Worm (Caenorhabditis elegans): ENCODE results near the gene C43C3.4.

The C43C3.4 gene

DNA sequence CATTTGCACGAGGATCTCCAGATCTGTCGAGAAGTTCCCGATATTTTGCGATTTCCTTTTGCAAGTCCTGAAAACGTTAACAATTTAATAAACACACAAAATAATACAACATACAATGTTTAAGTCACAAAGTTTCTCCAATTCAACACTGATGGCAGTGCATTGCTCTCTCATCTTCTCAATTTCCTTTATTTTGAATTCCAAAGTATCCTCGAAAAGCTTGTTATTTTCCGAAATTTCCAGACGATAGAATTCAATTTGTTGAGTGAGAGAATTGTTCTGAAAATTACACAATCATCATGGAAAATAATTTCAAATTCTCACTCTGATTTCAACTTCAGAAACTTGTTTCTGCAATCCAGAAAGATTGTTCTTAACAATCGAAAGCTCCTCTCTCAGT, 3.2 kb upstream of the C43C3.4 start:
- no peak for TF ChIP-seq him-1 (tag; optimal IDR thresholded peaks at IDR 0.05)
- TF ChIP-seq W03F9.2 (tag; optimal IDR thresholded peaks at IDR 0.05) = no peak
- TF ChIP-seq dao-5 (tag; optimal IDR thresholded peaks at IDR 0.05) = no peak

DNA sequence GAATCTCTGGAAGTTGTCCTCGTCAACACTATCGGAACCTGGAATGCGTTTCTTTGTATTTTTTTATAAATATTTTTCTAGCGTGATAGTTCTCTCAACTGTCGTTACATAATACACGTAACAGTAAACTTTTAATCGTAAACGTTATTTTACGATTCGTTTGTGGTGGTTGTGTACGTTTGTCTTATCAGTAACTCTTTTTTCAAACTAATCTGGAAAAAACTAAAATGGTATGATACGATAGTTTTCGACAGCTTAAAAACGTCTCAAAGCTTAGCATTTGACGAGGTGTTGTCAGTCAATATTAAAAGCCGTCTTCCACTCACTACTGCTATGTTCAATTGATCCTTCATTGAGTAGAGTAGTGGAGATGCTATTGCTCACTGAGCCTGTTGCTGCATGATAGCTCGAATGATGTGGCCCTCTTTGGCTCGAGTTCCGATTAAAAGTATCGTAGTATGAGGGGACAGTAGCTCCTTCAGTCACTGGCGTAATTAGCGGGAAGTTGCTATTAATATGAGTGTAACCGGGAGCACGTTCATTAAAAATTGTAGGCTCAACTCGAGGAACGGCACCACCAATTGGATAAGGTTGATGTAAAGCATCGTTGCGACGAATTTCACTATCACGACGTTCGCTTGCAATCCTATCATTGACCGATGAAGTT, 2.2 kb upstream of the C43C3.4 start:
- TF ChIP-seq him-1 (tag; optimal IDR thresholded peaks at IDR 0.05) (no peak), dao-5 (tag; optimal IDR thresholded peaks at IDR 0.05) (no peak), W03F9.2 (tag; optimal IDR thresholded peaks at IDR 0.05) (no peak)

DNA sequence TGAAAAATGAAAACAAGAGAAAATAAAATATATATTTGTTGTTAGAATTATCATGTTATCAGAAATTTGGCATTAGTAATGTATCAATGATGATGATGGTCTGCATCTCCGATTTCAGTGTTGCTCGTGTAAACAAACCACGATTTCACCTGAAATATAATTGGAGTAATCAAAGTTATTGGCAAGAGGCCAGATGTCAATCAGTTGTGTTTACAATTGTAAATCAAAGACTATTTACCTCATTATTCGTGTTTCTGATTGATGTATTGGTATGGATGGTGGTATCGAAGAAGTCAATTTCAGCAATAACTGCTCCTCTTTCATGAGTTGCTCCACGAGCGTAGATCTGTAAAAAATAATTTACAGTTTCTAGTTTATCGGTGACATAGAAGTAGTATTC, 1.3 kb upstream of the C43C3.4 start:
- TF ChIP-seq W03F9.2 (tag; optimal IDR thresholded peaks at IDR 0.05) = peak; percentile 40
- TF ChIP-seq him-1 (tag; optimal IDR thresholded peaks at IDR 0.05) = no peak

DNA sequence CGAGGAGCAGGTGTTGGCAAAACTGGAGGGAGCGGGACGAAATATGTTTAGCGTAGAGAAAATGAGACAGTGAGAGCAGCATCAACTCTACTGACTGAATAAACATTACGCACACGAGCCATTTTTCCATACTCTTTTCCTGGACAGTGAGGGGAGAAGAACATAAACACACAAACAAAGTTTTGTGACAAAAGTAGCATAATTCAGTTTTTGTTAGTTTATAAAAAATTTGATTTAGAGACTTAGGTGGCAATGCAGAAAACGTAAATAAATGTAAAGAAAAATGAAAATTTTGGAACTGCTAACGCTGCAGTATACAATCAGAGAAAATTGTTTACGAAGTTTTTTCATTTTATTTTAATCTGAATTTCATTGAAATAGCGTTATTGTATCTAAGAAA, 1.5 kb downstream of the C43C3.4 start:
- no peak for TF ChIP-seq W03F9.2 (tag; optimal IDR thresholded peaks at IDR 0.05)
- no peak for TF ChIP-seq him-1 (tag; optimal IDR thresholded peaks at IDR 0.05)
- no peak for TF ChIP-seq dao-5 (tag; optimal IDR thresholded peaks at IDR 0.05)

DNA sequence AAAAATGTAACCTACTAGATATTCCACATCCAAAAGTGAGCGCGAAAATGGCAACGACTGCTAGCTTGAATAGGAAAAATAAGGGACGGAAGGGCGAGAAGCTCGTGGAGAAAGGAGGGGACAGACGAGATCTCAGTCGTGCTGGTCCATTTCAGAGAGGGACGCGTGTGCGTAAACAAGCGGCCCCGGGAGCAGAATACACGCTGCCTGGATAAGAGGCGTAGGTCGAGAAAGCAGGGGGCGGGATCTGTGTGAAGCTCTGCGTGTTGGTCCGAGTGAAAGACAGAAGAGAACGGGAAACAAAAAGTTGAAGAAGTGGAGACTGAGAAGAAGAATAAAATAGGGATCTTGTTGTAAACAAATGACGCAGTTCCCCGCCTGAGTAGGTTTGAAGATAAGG, 6.1 kb downstream of the C43C3.4 start, which contains the start of gene T14B1.1:
Gene T14B1.1 (minus strand): TSS at position 170 of the 400 bp plus-strand sequence.
- TF ChIP-seq dao-5 (tag; optimal IDR thresholded peaks at IDR 0.05) (no peak), him-1 (tag; optimal IDR thresholded peaks at IDR 0.05) (peak; percentile 18)

DNA sequence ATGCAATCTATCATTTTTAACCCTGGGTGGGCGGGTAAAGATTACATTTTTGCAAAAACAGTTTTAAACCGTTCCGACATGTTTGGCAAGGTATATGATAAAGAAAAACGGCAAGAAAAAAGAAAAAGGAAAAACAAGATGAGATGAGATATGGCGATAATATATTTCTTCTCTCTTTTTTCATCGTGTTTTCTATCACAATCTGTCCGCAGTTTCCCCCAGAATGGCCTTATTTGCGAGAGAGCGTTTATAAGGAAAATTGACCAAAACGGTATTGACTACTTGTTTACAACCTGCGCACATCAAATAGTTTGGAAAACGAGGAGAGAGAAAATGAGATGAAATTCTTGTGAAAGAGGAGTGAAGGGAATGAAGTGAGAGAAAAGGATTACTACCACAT, 7.3 kb downstream of the C43C3.4 start:
- no peak for TF ChIP-seq dao-5 (tag; optimal IDR thresholded peaks at IDR 0.05)
- no peak for TF ChIP-seq W03F9.2 (tag; optimal IDR thresholded peaks at IDR 0.05)
- no peak for TF ChIP-seq him-1 (tag; optimal IDR thresholded peaks at IDR 0.05)

DNA sequence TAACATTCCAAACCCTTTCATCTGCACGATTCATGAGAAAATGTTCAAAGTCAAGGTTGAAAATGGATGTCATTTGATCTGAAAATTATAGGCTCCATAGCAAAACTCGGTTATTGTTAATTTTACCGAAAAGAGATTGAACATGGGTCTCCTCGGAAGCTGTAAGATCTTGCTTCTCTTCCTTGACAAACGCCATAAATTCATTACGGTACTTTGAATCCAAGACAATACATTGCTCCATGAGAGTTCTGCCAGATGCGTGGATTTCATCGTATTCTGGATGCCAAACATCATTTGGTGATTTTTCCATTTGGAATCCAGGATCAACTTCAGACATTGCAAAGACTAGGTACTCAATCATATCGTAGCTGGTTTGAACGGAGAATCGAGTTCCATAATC, 8.8 kb downstream of the C43C3.4 start:
- TF ChIP-seq dao-5 (tag; optimal IDR thresholded peaks at IDR 0.05) = no peak
- no peak for TF ChIP-seq W03F9.2 (tag; optimal IDR thresholded peaks at IDR 0.05)
- TF ChIP-seq him-1 (tag; optimal IDR thresholded peaks at IDR 0.05) = no peak

DNA sequence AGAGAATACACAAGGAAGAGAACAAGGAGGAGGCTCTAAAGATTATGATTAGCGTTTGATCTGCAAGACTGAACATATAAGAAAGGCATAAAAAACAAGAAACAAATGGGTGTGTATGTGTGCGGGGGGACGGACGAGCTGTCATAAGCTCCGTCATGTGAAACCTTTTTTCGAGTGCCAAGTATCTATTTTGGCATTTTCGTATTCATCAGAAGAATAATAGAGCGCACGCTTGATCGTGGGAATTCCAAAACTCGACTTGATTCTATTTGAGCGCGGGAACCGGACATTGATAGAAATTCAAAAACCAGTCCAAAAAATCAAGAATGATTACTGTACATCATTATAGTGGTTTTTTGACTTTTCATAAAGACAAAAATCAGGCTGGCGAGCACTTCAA, 17.9 kb downstream of the C43C3.4 start:
- TF ChIP-seq W03F9.2 (tag; optimal IDR thresholded peaks at IDR 0.05) (no peak), him-1 (tag; optimal IDR thresholded peaks at IDR 0.05) (no peak), dao-5 (tag; optimal IDR thresholded peaks at IDR 0.05) (no peak)

DNA sequence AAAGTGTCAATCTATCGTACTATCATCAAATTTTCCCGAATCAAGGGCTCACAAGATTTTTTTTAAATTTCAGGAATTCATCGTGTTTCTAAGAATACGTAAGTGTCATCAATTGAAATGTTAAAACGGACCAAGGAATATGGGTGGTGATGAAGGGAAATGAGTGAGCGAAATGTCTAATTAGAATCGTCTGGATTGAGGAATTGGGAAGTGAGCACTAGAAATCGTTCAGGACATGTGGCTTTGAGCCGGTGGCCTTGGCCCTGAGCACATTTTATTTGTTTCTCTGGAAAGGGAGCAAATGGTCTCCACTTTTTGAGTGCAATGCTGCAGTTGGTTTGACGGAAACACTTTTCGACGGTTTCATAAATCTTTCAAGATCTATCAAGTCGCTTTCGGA, 20.5 kb downstream of the C43C3.4 start:
- TF ChIP-seq W03F9.2 (tag; optimal IDR thresholded peaks at IDR 0.05) = no peak
- no peak for TF ChIP-seq dao-5 (tag; optimal IDR thresholded peaks at IDR 0.05)
- TF ChIP-seq him-1 (tag; optimal IDR thresholded peaks at IDR 0.05) = no peak

DNA sequence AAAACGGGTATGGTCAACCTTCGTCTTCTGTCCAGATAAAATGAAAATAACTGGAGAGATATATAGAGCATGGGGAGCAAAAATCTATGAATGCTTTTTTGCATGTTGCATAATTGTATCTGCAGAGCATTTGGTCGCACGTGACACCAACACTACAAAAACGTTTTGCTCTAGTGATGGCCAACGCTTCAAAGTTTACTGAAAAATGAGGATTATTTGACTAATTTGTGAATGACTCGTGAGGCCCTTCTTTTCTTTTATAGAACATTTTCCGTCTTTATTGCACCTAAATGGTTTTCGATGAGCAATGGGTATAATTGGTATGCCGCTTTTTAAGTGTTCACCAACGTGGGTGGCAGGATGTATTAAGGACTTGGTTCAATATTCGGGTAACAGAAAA, 21.2 kb downstream of the C43C3.4 start:
- TF ChIP-seq him-1 (tag; optimal IDR thresholded peaks at IDR 0.05) (no peak), dao-5 (tag; optimal IDR thresholded peaks at IDR 0.05) (no peak), W03F9.2 (tag; optimal IDR thresholded peaks at IDR 0.05) (no peak)

DNA sequence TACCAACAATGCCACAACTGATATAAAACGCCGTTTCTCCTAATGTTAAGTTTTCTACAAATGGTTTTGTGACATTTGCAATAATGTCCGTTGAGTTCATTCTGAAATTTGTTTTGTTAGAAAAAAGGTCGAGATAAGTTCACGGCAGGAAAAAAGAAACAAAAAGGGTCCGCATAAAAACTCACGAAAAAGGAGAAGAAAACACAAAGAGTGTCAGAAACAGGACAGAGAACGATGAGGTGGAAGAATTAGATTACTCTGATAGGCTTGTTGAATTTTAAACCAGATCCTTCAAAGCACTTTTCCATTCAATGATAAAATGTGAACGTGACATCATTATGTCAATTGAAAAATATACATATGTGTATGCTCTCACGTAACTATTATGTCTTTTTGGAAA, 21.7 kb downstream of the C43C3.4 start, which contains the start of gene aex-2:
Gene aex-2 (minus strand): TSS at position 101 of the 400 bp plus-strand sequence.
- no peak for TF ChIP-seq him-1 (tag; optimal IDR thresholded peaks at IDR 0.05)
- TF ChIP-seq dao-5 (tag; optimal IDR thresholded peaks at IDR 0.05) = no peak
- TF ChIP-seq W03F9.2 (tag; optimal IDR thresholded peaks at IDR 0.05) = no peak

DNA sequence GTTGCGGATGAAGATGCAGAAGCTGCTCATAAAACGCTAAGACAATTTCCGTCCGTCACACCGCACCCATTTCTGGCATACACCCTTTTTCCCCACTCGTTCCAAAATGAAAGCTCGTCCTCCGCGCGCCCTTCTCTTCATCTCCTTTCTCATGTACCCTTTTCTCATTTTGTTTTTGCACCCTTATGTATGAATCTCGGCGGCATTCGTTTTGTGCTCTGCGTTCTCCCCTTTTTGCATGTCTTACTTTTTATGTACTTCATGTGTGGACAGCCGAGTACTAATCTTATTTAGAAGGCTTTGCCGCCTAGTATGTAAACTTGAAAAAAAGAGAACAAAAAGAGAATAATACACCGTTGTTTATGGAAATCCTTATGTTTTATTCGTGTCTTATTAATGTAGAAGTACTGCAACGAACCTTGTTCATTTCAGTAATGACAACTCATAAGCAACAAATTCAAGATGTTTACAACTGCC, 26.6 kb downstream of the C43C3.4 start, which contains the start of gene F34H10.4:
Gene F34H10.4 (plus strand): TSS at position 427 of the 477 bp plus-strand sequence.
- TF ChIP-seq W03F9.2 (tag; optimal IDR thresholded peaks at IDR 0.05) (no peak), him-1 (tag; optimal IDR thresholded peaks at IDR 0.05) (no peak), dao-5 (tag; optimal IDR thresholded peaks at IDR 0.05) (no peak)

DNA sequence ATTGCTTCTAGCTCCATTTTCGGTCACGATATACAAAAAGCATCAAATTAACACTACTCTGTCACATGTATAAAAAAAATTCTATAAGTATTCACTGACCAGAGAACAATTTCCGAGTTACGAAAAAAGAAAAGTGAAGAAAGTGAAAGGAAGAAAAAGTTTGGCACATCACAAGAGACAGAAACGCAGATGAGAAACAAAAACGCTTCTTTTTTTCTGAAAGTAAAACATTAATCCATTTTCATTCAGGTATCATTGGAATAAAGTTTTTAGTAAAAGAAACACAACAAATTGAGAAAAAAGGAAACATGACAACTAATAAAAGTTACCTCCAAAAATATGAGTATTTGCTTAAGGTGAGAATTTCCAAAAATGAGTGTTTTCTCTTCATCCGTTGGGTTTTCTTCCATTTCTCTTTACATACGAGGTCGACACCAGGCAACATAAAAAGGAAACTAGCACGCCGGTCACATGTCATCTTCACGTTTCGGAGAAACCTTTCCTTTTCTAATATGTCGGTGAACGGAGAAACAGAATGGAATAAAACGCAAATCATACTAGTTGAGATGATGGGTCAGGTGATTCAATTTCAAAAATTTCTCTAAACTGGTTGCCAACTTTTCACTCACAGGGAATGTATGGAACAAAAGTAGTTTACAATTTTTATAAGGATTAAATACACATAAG, 31.8 kb downstream of the C43C3.4 start:
- TF ChIP-seq W03F9.2 (tag; optimal IDR thresholded peaks at IDR 0.05) = no peak
- TF ChIP-seq him-1 (tag; optimal IDR thresholded peaks at IDR 0.05) = no peak
- no peak for TF ChIP-seq dao-5 (tag; optimal IDR thresholded peaks at IDR 0.05)

DNA sequence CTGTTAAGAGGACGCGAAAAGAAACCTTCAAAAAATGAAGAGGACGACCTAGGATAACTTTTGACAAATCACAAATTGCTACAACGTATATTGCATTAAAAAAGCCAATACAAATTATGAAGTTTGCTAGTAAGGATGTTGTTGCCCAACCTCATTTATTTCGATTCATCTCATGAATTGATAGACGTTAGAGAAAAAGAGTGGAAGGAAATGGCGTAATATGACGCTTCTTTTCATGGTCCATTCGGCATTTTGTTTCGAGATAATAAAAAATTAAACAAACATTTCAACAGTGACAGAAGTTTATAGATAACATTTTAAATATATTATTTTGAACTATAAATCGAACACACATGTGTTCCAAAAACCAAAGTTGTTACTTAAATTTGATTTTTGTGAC, 33.8 kb downstream of the C43C3.4 start:
- TF ChIP-seq W03F9.2 (tag; optimal IDR thresholded peaks at IDR 0.05) (no peak), him-1 (tag; optimal IDR thresholded peaks at IDR 0.05) (no peak), dao-5 (tag; optimal IDR thresholded peaks at IDR 0.05) (no peak)

All from whole organism, L4/young adult.